Fruit fly (Drosophila melanogaster): ENCODE results near the gene CanA-14F.

- TF ChIP-seq psq (optimal IDR thresholded peaks at IDR 0.05) (no peak), Myc (optimal IDR thresholded peaks at IDR 0.05) (no peak)
Measured at dm6 chrX:16574114-16574513, 12.9 kb downstream of the CanA-14F start.
